Worm (Caenorhabditis elegans): ENCODE results near the gene T01G1.4.

T01G1.4 gene

ce11 chrIV:11340735-11341443 is 20.4 kb downstream of the T01G1.4 start (continued):
- TF ChIP-seq ceh-79 (tag; optimal IDR thresholded peaks at IDR 0.05) (no peak), die-1 (tag; optimal IDR thresholded peaks at IDR 0.05) (no peak), sptf-2 (GFP tag; optimal IDR thresholded peaks at IDR 0.05) (no peak), nhr-120 (GFP tag; IDR thresholded peaks at IDR 0.05) (no peak), mcd-1 (GFP tag; IDR thresholded peaks at IDR 0.05) (0 out of 2 replicates have a peak, but pooled peaks have one; percentile 34), nfya-2 (GFP tag; IDR thresholded peaks at IDR 0.05) (no peak), zim-3 (tag; optimal IDR thresholded peaks at IDR 0.05) (no peak), hrde-1 (tag; optimal IDR thresholded peaks at IDR 0.05; ENCODE audit: borderline replicate concordance) (peak; percentile 93), gei-17 (GFP tag; optimal IDR thresholded peaks at IDR 0.05) (no peak), tbx-9 (tag; optimal IDR thresholded peaks at IDR 0.05; ENCODE audit: borderline replicate concordance) (no peak), cebp-1 (GFP tag; IDR thresholded peaks at IDR 0.05) (no peak), cebp-1 (tag; optimal IDR thresholded peaks at IDR 0.05) (no peak), ceh-40 (GFP tag; IDR thresholded peaks at IDR 0.05) (no peak), akir-1 (GFP tag; optimal IDR thresholded peaks at IDR 0.05) (no peak), lsl-1 (GFP tag; optimal IDR thresholded peaks at IDR 0.05) (peak; percentile 19), somi-1 (GFP tag; optimal IDR thresholded peaks at IDR 0.05) (no peak), snpc-3.4 (tag; optimal IDR thresholded peaks at IDR 0.05) (no peak), madf-6 (GFP tag; IDR thresholded peaks at IDR 0.05) (peak; percentile 71), ztf-6 (GFP tag; IDR thresholded peaks at IDR 0.05) (no peak), B0336.3 (GFP tag; IDR thresholded peaks at IDR 0.05) (no peak), snpc-4 (GFP tag; optimal IDR thresholded peaks at IDR 0.05) (no peak), snpc-4 (tag; optimal IDR thresholded peaks at IDR 0.05) (no peak), mxl-1 (tag; optimal IDR thresholded peaks at IDR 0.05) (no peak), attf-3 (GFP tag; conservative IDR thresholded peaks at IDR 0.05) (no peak), ztf-26 (tag; optimal IDR thresholded peaks at IDR 0.05) (no peak), fkh-3 (tag; optimal IDR thresholded peaks at IDR 0.05) (no peak), F49E8.2 (tag; optimal IDR thresholded peaks at IDR 0.05; ENCODE audit: insufficient read depth) (peak; percentile 60), ztf-18 (tag; optimal IDR thresholded peaks at IDR 0.05) (no peak), ceh-91 (GFP tag; IDR thresholded peaks at IDR 0.05) (0 out of 2 replicates have a peak, but pooled peaks have one; percentile 49), C06A6.2 (GFP tag; conservative IDR thresholded peaks at IDR 0.05) (no peak), nfya-1 (tag; optimal IDR thresholded peaks at IDR 0.05; ENCODE audit: borderline replicate concordance, insufficient read depth) (no peak), ztf-28 (GFP tag; IDR thresholded peaks at IDR 0.05) (no peak), lin-35 (GFP tag; optimal IDR thresholded peaks at IDR 0.05) (no peak), hlh-26 (GFP tag; conservative IDR thresholded peaks at IDR 0.05) (no peak), rcor-1 (GFP tag; IDR thresholded peaks at IDR 0.05) (peak; percentile 37; the same call in 1 of the 2 replicates), tlf-1 (GFP tag; optimal IDR thresholded peaks at IDR 0.05) (peak; percentile 7), B0035.1 (tag; optimal IDR thresholded peaks at IDR 0.05) (no peak), B0261.1 (tag; optimal IDR thresholded peaks at IDR 0.05) (no peak), hmg-1.2 (GFP tag; IDR thresholded peaks at IDR 0.05) (peak; percentile 32; the same call in 1 of the 2 replicates), hmg-20 (GFP tag; IDR thresholded peaks at IDR 0.05) (0 out of 2 replicates have a peak, but pooled peaks have one; percentile 2), tbp1 (GFP tag; optimal IDR thresholded peaks at IDR 0.05) (peak; percentile 7), rpc-1 (optimal IDR thresholded peaks at IDR 0.05) (no peak), rpc-1 (tag; optimal IDR thresholded peaks at IDR 0.05) (no peak), F23B12.7 (tag; optimal IDR thresholded peaks at IDR 0.05; ENCODE audit: insufficient read depth) (no peak), lin-40 (tag; optimal IDR thresholded peaks at IDR 0.05) (no peak), ceh-58 (GFP tag; IDR thresholded peaks at IDR 0.05) (no peak), dpl-1 (GFP tag; optimal IDR thresholded peaks at IDR 0.05) (no peak), nhr-80 (tag; optimal IDR thresholded peaks at IDR 0.05) (no peak)

Measured in whole organism, young adult.